Worm (Caenorhabditis elegans): ENCODE data around the gene B0280.17.

- no peak for TF ChIP-seq cog-1 (tag; optimal IDR thresholded peaks at IDR 0.05)
- TF ChIP-seq med-1 (GFP tag; optimal IDR thresholded peaks at IDR 0.05; ENCODE audit: insufficient read depth): no peak
- TF ChIP-seq flt-1 (GFP tag; IDR thresholded peaks at IDR 0.05): no peak
- no peak for TF ChIP-seq klf-2 (GFP tag; conservative IDR thresholded peaks at IDR 0.05)
- no peak for TF ChIP-seq tab-1 (GFP tag; IDR thresholded peaks at IDR 0.05)
- TF ChIP-seq ztf-29 (GFP tag; IDR thresholded peaks at IDR 0.05): no peak
- TF ChIP-seq ref-1 (GFP tag; conservative IDR thresholded peaks at IDR 0.05): no peak
- no peak for TF ChIP-seq T22C8.4 (GFP tag; IDR thresholded peaks at IDR 0.05)
Observed at ce11 chrIII:7112285-7112684, 23.6 kb downstream of the B0280.17 start.

Data from whole organism, midembryonic.